Fruit fly (Drosophila melanogaster) whole organism, embryonic: ENCODE results near the gene Gr63a.

Source experiments
- Antp ChIP-seq: fragments of 200-800 bp; sonication (Bioruptor generic); optimal IDR thresholded peaks from 3 replicates; lab custom pipeline; 2016; ENCODE audit warnings: missing biosample characterization, missing genetic modification characterization
- CG10959 ChIP-seq: fragments of 200-800 bp; sonication (Bioruptor generic); IDR thresholded peaks from 2 replicates; pipeline ENCODE4 v1.3.6; 2022; ENCODE audit warnings: missing biosample characterization, missing genetic modification characterization
- CG10979 ChIP-seq: fragments of 200-800 bp; sonication (Bioruptor generic); optimal IDR thresholded peaks from 2 replicates; lab custom pipeline; 2018; ENCODE audit warnings: missing biosample characterization, mild to moderate bottlenecking, missing genetic modification characterization, moderate library complexity
- CG11085 ChIP-seq: fragments of 200-800 bp; sonication (Bioruptor generic); IDR thresholded peaks from 2 replicates; pipeline ENCODE4 v1.3.6; 2022; ENCODE audit warnings: missing biosample characterization, missing genetic modification characterization
- CG11723 ChIP-seq: fragments of 200-800 bp; sonication (Bioruptor generic); optimal IDR thresholded peaks from 2 replicates; lab custom pipeline; 2017; ENCODE audit warnings: missing biosample characterization, mild to moderate bottlenecking, missing genetic modification characterization
- CG12219 ChIP-seq: fragments of 200-800 bp; sonication (Bioruptor generic); optimal IDR thresholded peaks from 3 replicates; lab custom pipeline; 2018; ENCODE audit warnings: missing biosample characterization, mild to moderate bottlenecking, missing genetic modification characterization
- CG13894 ChIP-seq: fragments of 200-800 bp; sonication (Bioruptor generic); optimal IDR thresholded peaks from 3 replicates; lab custom pipeline; 2018; ENCODE audit warnings: missing biosample characterization, mild to moderate bottlenecking, missing genetic modification characterization, moderate library complexity
- CG14050 ChIP-seq: fragments of 200-800 bp; sonication (Bioruptor generic); IDR thresholded peaks from 3 replicates; pipeline ENCODE4 v1.3.6; 2022; ENCODE audit warnings: missing biosample characterization, missing genetic modification characterization
- CG14710 ChIP-seq: fragments of 200-800 bp; sonication (Bioruptor generic); optimal IDR thresholded peaks from 3 replicates; lab custom pipeline; 2019; ENCODE audit warnings: missing biosample characterization, mild to moderate bottlenecking, missing genetic modification characterization, moderate library complexity
- CG1647 ChIP-seq: fragments of 200-800 bp; sonication (Bioruptor generic); optimal IDR thresholded peaks from 3 replicates; lab custom pipeline; 2016; ENCODE audit warnings: missing biosample characterization, missing genetic modification characterization
- CG16815 ChIP-seq: fragments of 200-800 bp; sonication (Bioruptor generic); optimal IDR thresholded peaks from 3 replicates; lab custom pipeline; 2017; ENCODE audit warnings: missing biosample characterization, mild to moderate bottlenecking, missing genetic modification characterization
- CG17612 ChIP-seq: fragments of 200-800 bp; sonication (Bioruptor generic); IDR thresholded peaks from 2 replicates; pipeline ENCODE4 v1.3.6; 2022; ENCODE audit warnings: missing biosample characterization, missing genetic modification characterization
- CG1792 ChIP-seq: fragments of 200-800 bp; sonication (Bioruptor generic); optimal IDR thresholded peaks from 2 replicates; lab custom pipeline; 2016; ENCODE audit warnings: missing biosample characterization, missing genetic modification characterization
- CG1832 ChIP-seq: fragments of 200-800 bp; sonication (Bioruptor generic); optimal IDR thresholded peaks from 2 replicates; lab custom pipeline; 2017; ENCODE audit warnings: missing biosample characterization, mild to moderate bottlenecking, missing genetic modification characterization, inconsistent platforms
- CG2116 ChIP-seq: fragments of 200-800 bp; sonication (Bioruptor generic); optimal IDR thresholded peaks from 3 replicates; lab custom pipeline; 2018; ENCODE audit warnings: missing biosample characterization, mild to moderate bottlenecking, missing genetic modification characterization
- CG3281 ChIP-seq: fragments of 200-800 bp; sonication (Bioruptor generic); optimal IDR thresholded peaks from 3 replicates; lab custom pipeline; 2017; ENCODE audit warnings: missing biosample characterization, mild to moderate bottlenecking, missing genetic modification characterization
- CG5245 ChIP-seq: fragments of 200-800 bp; sonication (Bioruptor generic); optimal IDR thresholded peaks from 3 replicates; lab custom pipeline; 2016; ENCODE audit warnings: missing biosample characterization, missing genetic modification characterization
- CG9437 ChIP-seq: fragments of 200-800 bp; sonication (Bioruptor generic); optimal IDR thresholded peaks from 2 replicates; lab custom pipeline; 2018; ENCODE audit warnings: missing biosample characterization, mild to moderate bottlenecking, missing genetic modification characterization
- CG9727 ChIP-seq: fragments of 200-800 bp; sonication (Bioruptor generic); optimal IDR thresholded peaks from 3 replicates; lab custom pipeline; 2017; ENCODE audit warnings: missing biosample characterization, mild to moderate bottlenecking, missing genetic modification characterization
- D19B ChIP-seq: fragments of 200-800 bp; sonication (Bioruptor generic); optimal IDR thresholded peaks from 2 replicates; lab custom pipeline; 2017; ENCODE audit warnings: missing biosample characterization, mild to moderate bottlenecking, missing genetic modification characterization
- Dp ChIP-seq: fragments of 200-800 bp; sonication (Bioruptor generic); optimal IDR thresholded peaks from 2 replicates; lab custom pipeline; 2018; ENCODE audit warnings: missing biosample characterization, mild to moderate bottlenecking, missing genetic modification characterization, moderate library complexity
- Ets65A ChIP-seq: fragments of 200-800 bp; sonication (Bioruptor generic); peaks from one replicate; lab custom pipeline; 2016; ENCODE audit warnings: missing biosample characterization, missing genetic modification characterization
- Fer3 ChIP-seq: fragments of 200-800 bp; sonication (Bioruptor generic); optimal IDR thresholded peaks from 2 replicates; lab custom pipeline; 2018; ENCODE audit warnings: missing biosample characterization, mild to moderate bottlenecking, missing genetic modification characterization, moderate library complexity
- HLHmδ ChIP-seq: fragments of 200-800 bp; sonication (Bioruptor generic); optimal IDR thresholded peaks from 2 replicates; lab custom pipeline; 2018; ENCODE audit warnings: missing biosample characterization, mild to moderate bottlenecking, missing genetic modification characterization, moderate library complexity
- Hand ChIP-seq: fragments of 200-800 bp; sonication (Bioruptor generic); optimal IDR thresholded peaks from 2 replicates; lab custom pipeline; 2017; ENCODE audit warnings: mild to moderate bottlenecking, missing biosample characterization, missing genetic modification reagents, missing genetic modification characterization
- Hmr ChIP-seq: fragments of 200-800 bp; sonication (Bioruptor generic); optimal IDR thresholded peaks from 3 replicates; lab custom pipeline; 2017; ENCODE audit warnings: mild to moderate bottlenecking, missing biosample characterization, missing genetic modification reagents, missing genetic modification characterization
- Hmx ChIP-seq: fragments of 200-800 bp; sonication (Bioruptor generic); optimal IDR thresholded peaks from 2 replicates; lab custom pipeline; 2016; ENCODE audit warnings: missing biosample characterization, missing genetic modification characterization
- Nf-YA ChIP-seq: fragments of 200-800 bp; sonication (Bioruptor generic); IDR thresholded peaks from 2 replicates; pipeline ENCODE4 v1.3.6; 2022; ENCODE audit warnings: missing biosample characterization, missing genetic modification characterization
- PHDP ChIP-seq: fragments of 200-800 bp; sonication (Bioruptor generic); optimal IDR thresholded peaks from 3 replicates; lab custom pipeline; 2018; ENCODE audit warnings: missing biosample characterization, mild to moderate bottlenecking, missing genetic modification characterization, moderate library complexity
- Ptx1 ChIP-seq: fragments of 200-800 bp; sonication (Bioruptor generic); IDR thresholded peaks from 2 replicates; pipeline ENCODE4 v1.3.6; 2022; ENCODE audit warnings: missing biosample characterization, missing genetic modification characterization
- Rx ChIP-seq: fragments of 200-800 bp; sonication (Bioruptor generic); IDR thresholded peaks from 2 replicates; pipeline ENCODE4 v1.3.6; 2022; ENCODE audit warnings: missing biosample characterization, missing genetic modification characterization
- Xbp1 ChIP-seq: fragments of 200-800 bp; sonication (Bioruptor generic); optimal IDR thresholded peaks from 3 replicates; lab custom pipeline; 2016; ENCODE audit warnings: missing biosample characterization, mild to moderate bottlenecking, missing genetic modification characterization
- bsh ChIP-seq, 2 experiments: fragments of 200-800 bp; sonication (Bioruptor generic); optimal IDR thresholded peaks; 2 replicates each; lab custom pipeline; 2017 to 2018; ENCODE audit warnings: mild to moderate bottlenecking in 2 of 2, missing biosample characterization in 2 of 2, missing genetic modification characterization in 2 of 2, moderate library complexity in 1 of 2
- exex ChIP-seq: fragments of 200-800 bp; sonication (Bioruptor generic); optimal IDR thresholded peaks from 4 replicates; lab custom pipeline; 2018; ENCODE audit warnings: missing biosample characterization, mild to moderate bottlenecking, missing genetic modification characterization, moderate library complexity
- fru ChIP-seq: fragments of >200 bp; optimal IDR thresholded peaks from 2 replicates; lab custom pipeline; 2017
- fu2 ChIP-seq: fragments of 200-800 bp; sonication (Bioruptor generic); optimal IDR thresholded peaks from 2 replicates; lab custom pipeline; 2016; ENCODE audit warnings: missing biosample characterization, missing genetic modification characterization
- gem ChIP-seq: fragments of 200-800 bp; sonication (Bioruptor generic); optimal IDR thresholded peaks from 2 replicates; lab custom pipeline; 2019; ENCODE audit warnings: missing biosample characterization, mild to moderate bottlenecking, missing genetic modification characterization, moderate library complexity
- gsb-n ChIP-seq: fragments of 200-800 bp; sonication (Bioruptor generic); optimal IDR thresholded peaks from 3 replicates; lab custom pipeline; 2018; ENCODE audit warnings: missing biosample characterization, mild to moderate bottlenecking, missing genetic modification characterization
- ham ChIP-seq: fragments of 200-800 bp; sonication (Bioruptor generic); IDR thresholded peaks from 2 replicates; pipeline ENCODE4 v1.3.6; 2022; ENCODE audit warnings: missing biosample characterization, missing genetic modification characterization
- lilli ChIP-seq: fragments of 200-800 bp; sonication (Bioruptor generic); optimal IDR thresholded peaks from 3 replicates; lab custom pipeline; 2016; ENCODE audit warnings: missing biosample characterization, missing genetic modification characterization
- mld ChIP-seq: fragments of 200-800 bp; sonication (Bioruptor generic); IDR thresholded peaks from 3 replicates; pipeline ENCODE4 v1.3.6; 2022; ENCODE audit warnings: missing biosample characterization, missing genetic modification characterization; ENCODE audit not compliant: partially characterized antibody
- prd ChIP-seq, 3 experiments: fragments of >200 bp in 2 of 3; fragments of 200-800 bp in 1 of 3; sonication (Bioruptor generic) in 1 of 3; optimal IDR thresholded peaks in 2 of 3; IDR thresholded peaks in 1 of 3; 2 replicates in 2 of 3; 3 replicates in 1 of 3; pipeline versions ENCODE4 v1.3.6 to Lab custom; 2017 to 2022; ENCODE audit warnings: missing biosample characterization in 1 of 3, missing genetic modification characterization in 1 of 3
- sd ChIP-seq: fragments of 200-800 bp; sonication (Bioruptor generic); optimal IDR thresholded peaks from 3 replicates; lab custom pipeline; 2018; ENCODE audit warnings: missing biosample characterization, mild to moderate bottlenecking, missing genetic modification characterization, moderate library complexity
- sisA ChIP-seq: fragments of 200-800 bp; sonication (Bioruptor generic); IDR thresholded peaks from 2 replicates; pipeline ENCODE4 v1.3.6; 2022; ENCODE audit warnings: missing biosample characterization, missing genetic modification characterization
- slp2 ChIP-seq: fragments of 200-800 bp; sonication (Bioruptor generic); optimal IDR thresholded peaks from 2 replicates; lab custom pipeline; 2016; ENCODE audit warnings: missing biosample characterization, missing genetic modification characterization
- stc ChIP-seq: fragments of 200-800 bp; sonication (Bioruptor generic); IDR thresholded peaks from 2 replicates; pipeline ENCODE4 v1.3.6; 2022; ENCODE audit warnings: missing biosample characterization, missing genetic modification characterization
- tll ChIP-seq, 2 experiments: fragments of 200-800 bp in 1 of 2; fragments of >200 bp in 1 of 2; sonication (Bioruptor generic) in 1 of 2; optimal IDR thresholded peaks; 2 replicates each; lab custom pipeline; 2017 to 2019; ENCODE audit warnings: missing biosample characterization in 2 of 2, missing genetic modification characterization in 2 of 2, mild to moderate bottlenecking in 1 of 2, moderate library complexity in 1 of 2
- tx ChIP-seq: fragments of 200-800 bp; sonication (Bioruptor generic); optimal IDR thresholded peaks from 2 replicates; lab custom pipeline; 2016; ENCODE audit warnings: missing biosample characterization, missing genetic modification characterization
- unpg ChIP-seq: fragments of 200-800 bp; sonication (Bioruptor generic); optimal IDR thresholded peaks from 3 replicates; lab custom pipeline; 2018; ENCODE audit warnings: missing biosample characterization, mild to moderate bottlenecking, missing genetic modification characterization, moderate library complexity
- zen2 ChIP-seq: fragments of 200-800 bp; sonication (Bioruptor generic); IDR thresholded peaks from 3 replicates; pipeline ENCODE4 v1.3.6; 2022; ENCODE audit warnings: missing biosample characterization, missing genetic modification characterization; ENCODE audit not compliant: partially characterized antibody
- zfh1 ChIP-seq: fragments of 200-800 bp; sonication (Bioruptor generic); IDR thresholded peaks from 3 replicates; pipeline ENCODE4 v1.3.6; 2022; ENCODE audit warnings: missing biosample characterization, missing genetic modification characterization

Gr63a gene

DNA sequence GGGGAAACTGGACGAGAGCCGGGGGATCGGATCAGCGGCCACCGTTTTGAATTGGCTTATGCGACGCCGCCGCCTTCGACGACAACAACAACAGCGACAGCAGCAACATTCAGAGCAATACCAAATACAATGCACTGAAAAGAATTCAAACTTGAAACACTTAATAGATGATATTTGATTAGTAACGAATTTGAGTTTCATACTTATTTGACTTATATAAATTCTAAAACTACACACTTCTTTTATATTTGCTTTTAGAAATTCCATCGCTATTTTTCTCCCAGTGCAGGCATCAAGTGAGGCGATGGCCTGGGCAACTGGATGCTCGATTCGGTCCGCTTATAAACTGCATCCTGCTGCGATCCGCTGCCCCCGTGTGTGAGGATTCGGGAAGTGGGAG, 28.4 kb downstream of the Gr63a start (continued):
- TF ChIP-seq Ptx1 (GFP tag; lab: Robert Waterston, UW) (no peak), CG11085 (no peak), Hmx (GFP tag; lab: Kevin White, UChicago) (no peak), CG1647 (GFP tag; lab: Kevin White, UChicago) (no peak), CG13894 (tag; lab: Kevin White, UChicago) (no peak), bsh (GFP tag; optimal IDR thresholded peaks at IDR 0.05; lab: Kevin White, UChicago) (peak; percentile 21 to 54), CG1832 (no peak), CG11723 (GFP tag; lab: Kevin White, UChicago) (no peak), Fer3 (tag; lab: Kevin White, UChicago) (no peak), sisA (GFP tag; lab: Robert Waterston, UW) (peak; percentile 44), CG17612 (GFP tag; lab: Robert Waterston, UW) (no peak), CG5245 (GFP tag; lab: Kevin White, UChicago) (no peak), CG2116 (GFP tag; lab: Kevin White, UChicago) (no peak), Rx (GFP tag; lab: Robert Waterston, UW) (no peak), CG10959 (GFP tag; lab: Robert Waterston, UW) (no peak), Antp (GFP tag; lab: Kevin White, UChicago) (no peak), zfh1 (GFP tag; lab: Robert Waterston, UW) (peak; percentile 56; the same call in 2 of the 3 replicates), mld (GFP tag; lab: Robert Waterston, UW) (no peak), D19B (GFP tag; lab: Kevin White, UChicago) (no peak), prd (optimal IDR thresholded peaks at IDR 0.05; lab: Kevin White, UChicago) (no peak), prd (GFP tag; IDR thresholded peaks at IDR 0.05; lab: Robert Waterston, UW) (peak; percentile 64), CG1792 (no peak), gsb-n (tag; lab: Kevin White, UChicago) (peak; percentile 14), CG14050 (GFP tag; lab: Robert Waterston, UW) (no peak), stc (GFP tag; lab: Robert Waterston, UW) (no peak), CG10979 (peak; percentile 24), exex (no peak), zen2 (no peak), Nf-YA (no peak), CG14710 (tag; lab: Kevin White, UChicago) (peak; percentile 3), CG9437 (GFP tag; lab: Kevin White, UChicago) (no peak), fru (lab: Kevin White, UChicago) (no peak), CG9727 (peak; percentile 69), unpg (GFP tag; lab: Kevin White, UChicago) (peak; percentile 39), CG12219 (GFP tag; lab: Kevin White, UChicago) (no peak), tll (GFP tag; optimal IDR thresholded peaks at IDR 0.05; lab: Kevin White, UChicago) (no peak), sd (tag; lab: Kevin White, UChicago) (no peak), slp2 (GFP tag; lab: Kevin White, UChicago) (no peak), tx (no peak), Xbp1 (GFP tag; lab: Kevin White, UChicago) (no peak), Ets65A (GFP tag; lab: Kevin White, UChicago) (no peak), ham (no peak), CG16815 (GFP tag; lab: Kevin White, UChicago) (peak; percentile 19), HLHmδ (no peak), Hand (no peak), PHDP (tag; lab: Kevin White, UChicago) (no peak), CG3281 (no peak), lilli (GFP tag; lab: Kevin White, UChicago) (no peak), Hmr (GFP tag; lab: Kevin White, UChicago) (no peak), gem (tag; lab: Kevin White, UChicago) (peak; percentile 57), Dp (no peak), fu2 (GFP tag; lab: Kevin White, UChicago) (no peak)
